Worm (Caenorhabditis elegans) whole organism, young adult: ENCODE data around the gene Y57A10A.24.

Experiments used
- cebp-2 ChIP-seq: fragments of 200-800 bp; sonication (Bioruptor generic); IDR thresholded peaks from 2 replicates; pipeline ENCODE4 v1.3.6; 2022; ENCODE audit warnings: missing genetic modification characterization, missing compliant biosample characterization
- hsf-1 ChIP-seq: fragments of 200-800 bp; sonication (Bioruptor generic); IDR thresholded peaks from 2 replicates; pipeline ENCODE4 v1.3.6; 2022; ENCODE audit warnings: missing genetic modification reagents, missing genetic modification characterization, missing compliant biosample characterization
- rcor-1 ChIP-seq: fragments of 200-800 bp; sonication (Bioruptor generic); IDR thresholded peaks from 2 replicates; pipeline ENCODE4 v1.3.6; 2022; ENCODE audit warnings: missing genetic modification reagents, missing genetic modification characterization, missing compliant biosample characterization
- unc-130 ChIP-seq: sonication (generic microtip); optimal IDR thresholded peaks from 2 replicates; lab custom pipeline; 2016; ENCODE audit warnings: missing genetic modification reagents, missing genetic modification characterization, missing compliant biosample characterization
- zfh-2 ChIP-seq: fragments of 200-800 bp; sonication (Bioruptor generic); conservative IDR thresholded peaks from 2 replicates; pipeline ENCODE4 v1.3.6; 2022; ENCODE audit warnings: missing genetic modification reagents, missing genetic modification characterization, missing compliant biosample characterization

DNA sequence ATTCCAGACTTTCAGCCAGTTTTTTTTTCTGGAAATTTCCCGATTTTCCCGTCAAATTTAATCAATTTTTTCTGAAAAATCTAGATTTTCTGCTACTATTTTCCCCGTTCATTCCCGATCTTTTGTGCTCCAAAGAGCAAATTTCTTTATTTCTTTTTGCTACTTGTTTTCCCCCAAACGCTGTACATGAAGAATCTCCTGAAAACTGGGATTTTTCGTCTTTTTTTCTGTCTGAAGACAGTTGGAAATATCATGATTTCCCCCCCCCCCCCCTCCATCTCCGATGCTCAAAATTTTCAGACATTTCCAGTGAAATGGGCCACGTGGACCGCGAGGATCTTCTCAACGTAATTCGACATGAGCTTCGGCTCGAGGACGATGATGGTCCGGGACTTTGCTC lies 14.7 kb upstream of the Y57A10A.24 start, which contains the start of gene sinh-1:
- no peak for TF ChIP-seq rcor-1 (GFP tag; lab: Robert Waterston, UW)
- TF ChIP-seq cebp-2 (GFP tag; lab: Robert Waterston, UW) = no peak
- TF ChIP-seq zfh-2 (GFP tag; lab: Robert Waterston, UW) = no peak
- no peak for TF ChIP-seq hsf-1
- no peak for TF ChIP-seq unc-130 (GFP tag; lab: Kevin White, UChicago)
